Fruit fly (Drosophila melanogaster): ENCODE data around the gene Gr64e.

Gene Gr64e

DNA sequence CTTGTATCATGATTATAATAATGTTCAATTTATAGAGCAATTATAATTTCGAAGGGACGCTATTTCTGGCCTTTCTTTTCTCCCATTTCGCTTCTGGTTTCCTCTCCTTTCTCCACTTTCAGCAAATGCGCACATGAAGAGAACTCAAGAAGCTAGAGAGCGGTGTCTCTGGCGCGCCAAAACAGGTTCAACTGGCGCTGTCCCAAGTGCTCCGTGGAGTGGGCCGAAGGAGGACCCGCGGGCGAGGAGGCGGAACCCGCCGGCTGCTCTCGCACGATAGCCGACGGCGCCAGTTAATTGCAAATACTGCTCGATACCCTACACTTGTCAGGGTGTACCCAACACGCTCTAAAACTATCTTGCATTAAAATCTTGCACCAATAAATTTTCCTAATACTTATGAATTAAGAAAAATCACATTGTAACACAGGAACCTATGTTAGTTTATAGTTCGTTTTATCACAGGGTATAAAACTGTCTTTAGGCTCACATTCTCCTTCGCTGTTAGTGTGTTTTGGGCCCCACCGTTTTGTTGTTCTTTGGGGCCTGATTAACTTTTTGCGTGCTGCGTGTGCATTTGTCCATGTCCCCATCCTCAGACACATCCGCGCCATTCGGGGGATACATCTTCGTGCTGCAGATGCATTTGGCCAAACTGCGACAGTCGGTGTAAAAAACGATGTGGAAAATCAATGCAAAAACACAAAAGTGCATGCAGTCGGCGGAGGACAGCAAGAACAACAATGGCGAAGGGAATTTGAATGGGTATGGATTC lies 38.5 kb downstream of the Gr64e start (continued):
- TF ChIP-seq maf-S (GFP tag; optimal IDR thresholded peaks at IDR 0.05), result peak; percentile 86
- TF ChIP-seq MESR4 (GFP tag; optimal IDR thresholded peaks at IDR 0.05), result no peak
- peak; percentile 89 for TF ChIP-seq CG3726 (GFP tag; IDR thresholded peaks at IDR 0.05)
- peak; percentile 92 for TF ChIP-seq ranshi (GFP tag; IDR thresholded peaks at IDR 0.05)
- peak; percentile 53 for TF ChIP-seq Lhr (GFP tag; optimal IDR thresholded peaks at IDR 0.05)
- peak; percentile 77 for TF ChIP-seq BtbVII (GFP tag; optimal IDR thresholded peaks at IDR 0.05)
- TF ChIP-seq pho (GFP tag; optimal IDR thresholded peaks at IDR 0.05), result peak; percentile 85
- no peak for TF ChIP-seq zf30C (GFP tag; optimal IDR thresholded peaks at IDR 0.05)
- peak; percentile 72 for TF ChIP-seq NC2α (GFP tag; optimal IDR thresholded peaks at IDR 0.05)
- TF ChIP-seq CG4820 (GFP tag; optimal IDR thresholded peaks at IDR 0.05), result peak; percentile 78
- TF ChIP-seq CG6175 (GFP tag; IDR thresholded peaks at IDR 0.05), result peak; percentile 81
- peak; percentile 86 for TF ChIP-seq dimm (GFP tag; IDR thresholded peaks at IDR 0.05)
- TF ChIP-seq nmo (GFP tag; optimal IDR thresholded peaks at IDR 0.05), result peak; percentile 86
- TF ChIP-seq Mad (GFP tag; optimal IDR thresholded peaks at IDR 0.05), result peak; percentile 81
- no peak for TF ChIP-seq CG7745 (tag; optimal IDR thresholded peaks at IDR 0.05)
- TF ChIP-seq Neu2 (GFP tag; optimal IDR thresholded peaks at IDR 0.05; ENCODE audit: borderline replicate concordance), result peak; percentile 36
- TF ChIP-seq CG14710 (tag; optimal IDR thresholded peaks at IDR 0.05), result no peak
- peak; percentile 96 for TF ChIP-seq row (GFP tag; IDR thresholded peaks at IDR 0.05)
- peak; percentile 96 for TF ChIP-seq Rfx (GFP tag; IDR thresholded peaks at IDR 0.05)
- TF ChIP-seq nerfin-1 (tag; optimal IDR thresholded peaks at IDR 0.05), result peak; percentile 55
- no peak for TF ChIP-seq bbx (GFP tag; IDR thresholded peaks at IDR 0.05; ENCODE audit: partially characterized antibody)
- TF ChIP-seq GATAe (GFP tag; conservative IDR thresholded peaks at IDR 0.05), result peak; percentile 70; the same call in 1 of the 2 replicates
- TF ChIP-seq ems (GFP tag; optimal IDR thresholded peaks at IDR 0.05), result peak; percentile 47
- TF ChIP-seq amos (GFP tag; IDR thresholded peaks at IDR 0.05; ENCODE audit: partially characterized antibody), result no peak
- TF ChIP-seq CG2712 (tag; optimal IDR thresholded peaks at IDR 0.05), result no peak
- TF ChIP-seq CG5245 (GFP tag; optimal IDR thresholded peaks at IDR 0.05), result peak; percentile 71
- TF ChIP-seq Hr51 (GFP tag; optimal IDR thresholded peaks at IDR 0.05), result peak; percentile 84 to 90
- TF ChIP-seq bigmax (GFP tag; optimal IDR thresholded peaks at IDR 0.05), result no peak
- peak; percentile 73 for TF ChIP-seq CG15011 (GFP tag; optimal IDR thresholded peaks at IDR 0.05)
- TF ChIP-seq rib (GFP tag; IDR thresholded peaks at IDR 0.05), result peak; percentile 81
- peak; percentile 54 for TF ChIP-seq CG6254 (GFP tag; optimal IDR thresholded peaks at IDR 0.05)
- peak; percentile 88 for TF ChIP-seq Hmr (GFP tag; optimal IDR thresholded peaks at IDR 0.05)
- peak; percentile 81 for TF ChIP-seq CG30431 (GFP tag; optimal IDR thresholded peaks at IDR 0.05)
- peak; percentile 73 for TF ChIP-seq MTF-1 (GFP tag; optimal IDR thresholded peaks at IDR 0.05; ENCODE audit: borderline replicate concordance)
- peak; percentile 93 for TF ChIP-seq CG1603 (tag; optimal IDR thresholded peaks at IDR 0.05)
- no peak for TF ChIP-seq fru (optimal IDR thresholded peaks at IDR 0.05)
- TF ChIP-seq seq (GFP tag; IDR thresholded peaks at IDR 0.05), result peak; percentile 90
- peak; percentile 88 for TF ChIP-seq CG12219 (GFP tag; optimal IDR thresholded peaks at IDR 0.05)
- TF ChIP-seq croc (GFP tag; conservative IDR thresholded peaks at IDR 0.05), result peak; percentile 76
- TF ChIP-seq stc (GFP tag; IDR thresholded peaks at IDR 0.05), result peak; percentile 91
- no peak for TF ChIP-seq CG8290 (GFP tag; optimal IDR thresholded peaks at IDR 0.05)
- TF ChIP-seq CG8290 (tag; optimal IDR thresholded peaks at IDR 0.05), result peak in 1 of 2 experiments; percentile 96
- TF ChIP-seq run (tag; optimal IDR thresholded peaks at IDR 0.05), result peak; percentile 65
- TF ChIP-seq da (GFP tag; optimal IDR thresholded peaks at IDR 0.05), result peak; percentile 68
- peak; percentile 89 for TF ChIP-seq wor (GFP tag; IDR thresholded peaks at IDR 0.05)
- TF ChIP-seq CG4328 (GFP tag; optimal IDR thresholded peaks at IDR 0.05), result no peak
- peak; percentile 74 for TF ChIP-seq disco-r (GFP tag; optimal IDR thresholded peaks at IDR 0.05)
- TF ChIP-seq NfI (GFP tag; optimal IDR thresholded peaks at IDR 0.05), result peak; percentile 94
- TF ChIP-seq NC2β (GFP tag; optimal IDR thresholded peaks at IDR 0.05), result peak; percentile 77
- TF ChIP-seq CG4404 (GFP tag; IDR thresholded peaks at IDR 0.05), result peak; percentile 75

Data from whole organism, embryonic.